Worm (Caenorhabditis elegans): ENCODE measurements around the gene C03A7.2.

Gene C03A7.2

ce11 chrV:5192501-5192900, 10.8 kb downstream of the C03A7.2 start, which contains the start of gene C03A7.13:
Gene C03A7.13, minus strand, starts transcription at chrV:5192543.
- TF ChIP-seq madf-9 (GFP tag; conservative IDR thresholded peaks at IDR 0.05) (no peak), F44E2.7 (GFP tag; IDR thresholded peaks at IDR 0.05) (no peak), dmd-9 (GFP tag; IDR thresholded peaks at IDR 0.05) (no peak), snpc-4 (tag; optimal IDR thresholded peaks at IDR 0.05) (no peak), hlh-11 (tag; optimal IDR thresholded peaks at IDR 0.05) (peak; percentile 77), Y105C5A.15 (GFP tag; IDR thresholded peaks at IDR 0.05) (no peak), ZK546.5 (tag; optimal IDR thresholded peaks at IDR 0.05) (no peak), zip-2 (tag; optimal IDR thresholded peaks at IDR 0.05) (no peak), daf-12 (tag; optimal IDR thresholded peaks at IDR 0.05) (no peak), nhr-102 (tag; optimal IDR thresholded peaks at IDR 0.05) (peak; percentile 58), R02D3.7 (tag; optimal IDR thresholded peaks at IDR 0.05) (no peak), daf-16 (GFP tag; optimal IDR thresholded peaks at IDR 0.05) (peak in 1 of 2 experiments; percentile 40), daf-16 (tag; optimal IDR thresholded peaks at IDR 0.05) (peak; percentile 89), attf-4 (tag; optimal IDR thresholded peaks at IDR 0.05) (no peak), ceh-32 (tag; optimal IDR thresholded peaks at IDR 0.05; ENCODE audit: poor library complexity) (no peak), php-3 (GFP tag; IDR thresholded peaks at IDR 0.05) (peak; percentile 90), mxl-3 (GFP tag; optimal IDR thresholded peaks at IDR 0.05) (no peak), zfp-3 (GFP tag; conservative IDR thresholded peaks at IDR 0.05) (no peak), D1046.2 (GFP tag; IDR thresholded peaks at IDR 0.05) (no peak), tra-1 (GFP tag; IDR thresholded peaks at IDR 0.05) (peak; percentile 59; the same call in 1 of the 2 replicates), unc-39 (tag; optimal IDR thresholded peaks at IDR 0.05) (no peak), mdt-29 (GFP tag; IDR thresholded peaks at IDR 0.05) (no peak), ama-1 (optimal IDR thresholded peaks at IDR 0.05) (no peak), ztf-7 (tag; optimal IDR thresholded peaks at IDR 0.05) (no peak), dpl-1 (GFP tag; optimal IDR thresholded peaks at IDR 0.05) (no peak), nhr-11 (tag; optimal IDR thresholded peaks at IDR 0.05) (no peak), fos-1 (tag; optimal IDR thresholded peaks at IDR 0.05) (no peak), T26A8.4 (GFP tag; IDR thresholded peaks at IDR 0.05) (no peak), set-16 (GFP tag; IDR thresholded peaks at IDR 0.05) (no peak), lin-29 (GFP tag; IDR thresholded peaks at IDR 0.05) (no peak), egl-43 (GFP tag; IDR thresholded peaks at IDR 0.05) (no peak), spr-1 (tag; optimal IDR thresholded peaks at IDR 0.05) (no peak), nhr-25 (tag; optimal IDR thresholded peaks at IDR 0.05; ENCODE audit: borderline replicate concordance, insufficient read depth) (no peak), ZK337.2 (GFP tag; IDR thresholded peaks at IDR 0.05) (no peak), aha-1 (tag) (no peak), ctbp-1 (GFP tag; IDR thresholded peaks at IDR 0.05) (no peak), daf-8 (GFP tag; IDR thresholded peaks at IDR 0.05) (no peak), lir-3 (tag; optimal IDR thresholded peaks at IDR 0.05) (no peak), tag-97 (GFP tag; IDR thresholded peaks at IDR 0.05) (no peak), lin-1 (GFP tag; IDR thresholded peaks at IDR 0.05) (0 out of 2 replicates have a peak, but pooled peaks have one; percentile 26), nhr-111 (GFP tag; optimal IDR thresholded peaks at IDR 0.05) (no peak), T20F7.1 (GFP tag; optimal IDR thresholded peaks at IDR 0.05) (no peak), nhr-76 (tag; optimal IDR thresholded peaks at IDR 0.05) (no peak), dve-1 (tag; optimal IDR thresholded peaks at IDR 0.05; ENCODE audit: insufficient read depth) (peak; percentile 93), snpc-1.2 (GFP tag; IDR thresholded peaks at IDR 0.05) (no peak), F10B5.3 (tag; optimal IDR thresholded peaks at IDR 0.05) (no peak), hmg-1.1 (GFP tag; IDR thresholded peaks at IDR 0.05) (no peak), spr-3 (GFP tag; optimal IDR thresholded peaks at IDR 0.05) (no peak), zfp-2 (tag; optimal IDR thresholded peaks at IDR 0.05) (no peak), lsy-2 (tag; optimal IDR thresholded peaks at IDR 0.05) (no peak), skn-1 (tag; optimal IDR thresholded peaks at IDR 0.05) (no peak), dmd-8 (GFP tag; IDR thresholded peaks at IDR 0.05) (no peak), zag-1 (tag; optimal IDR thresholded peaks at IDR 0.05) (no peak)

Data from whole organism, L4 larva.